Fruit fly (Drosophila melanogaster) whole organism, larva: Measurements from ENCODE around the gene CG31121.

Source experiments
- noc ChIP-seq: fragments of 200-800 bp; sonication (Bioruptor generic); optimal IDR thresholded peaks from 3 replicates; lab custom pipeline; 2019; ENCODE audit warnings: missing biosample characterization, mild to moderate bottlenecking, missing genetic modification characterization, moderate library complexity

The CG31121 gene

DNA sequence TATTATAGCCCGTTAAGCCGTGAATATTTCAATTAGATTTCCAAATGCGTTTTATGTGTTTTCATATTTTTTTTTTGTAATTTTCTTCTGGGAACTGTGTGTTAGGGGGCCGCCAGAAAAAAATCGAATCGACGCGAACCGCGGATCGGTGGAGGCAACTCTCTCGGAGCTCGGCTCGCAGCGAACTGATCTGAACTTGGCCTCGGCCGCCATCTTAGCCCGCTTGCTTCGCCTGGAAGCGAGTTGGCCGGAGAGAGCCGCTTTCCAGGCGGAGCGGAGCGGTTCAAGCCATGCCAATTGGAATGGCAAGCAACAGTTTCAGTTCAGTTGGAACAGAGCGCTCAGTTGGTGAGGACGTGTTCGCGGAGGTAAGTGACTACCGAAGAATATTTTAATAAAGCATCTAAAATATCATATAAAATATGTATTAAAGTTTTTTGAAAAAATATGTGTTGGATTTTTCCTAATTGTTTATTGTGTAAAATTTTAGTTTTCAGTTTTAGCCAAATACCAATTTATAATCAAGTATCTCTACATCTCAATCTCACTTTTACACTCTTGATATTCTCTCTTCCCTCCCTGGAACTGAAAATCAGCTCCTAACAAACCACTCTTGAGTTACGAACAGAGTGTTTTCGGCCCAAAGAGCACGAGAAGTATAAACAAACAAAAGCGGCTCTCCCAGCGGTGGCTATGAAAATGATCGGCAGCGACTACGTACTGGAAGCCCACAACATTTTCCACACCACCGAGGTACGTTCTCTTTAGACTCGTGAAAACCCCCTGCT is at the start of gene CG31121, which contains the start of gene CG11069:
Gene CG31121, minus strand, starts transcription at position 187 of the 788 bp plus-strand sequence.
Gene CG11069, plus strand, starts transcription at position 324 of the 788 bp plus-strand sequence.
- no peak for TF ChIP-seq noc (tag; lab: Kevin White, UChicago)

DNA sequence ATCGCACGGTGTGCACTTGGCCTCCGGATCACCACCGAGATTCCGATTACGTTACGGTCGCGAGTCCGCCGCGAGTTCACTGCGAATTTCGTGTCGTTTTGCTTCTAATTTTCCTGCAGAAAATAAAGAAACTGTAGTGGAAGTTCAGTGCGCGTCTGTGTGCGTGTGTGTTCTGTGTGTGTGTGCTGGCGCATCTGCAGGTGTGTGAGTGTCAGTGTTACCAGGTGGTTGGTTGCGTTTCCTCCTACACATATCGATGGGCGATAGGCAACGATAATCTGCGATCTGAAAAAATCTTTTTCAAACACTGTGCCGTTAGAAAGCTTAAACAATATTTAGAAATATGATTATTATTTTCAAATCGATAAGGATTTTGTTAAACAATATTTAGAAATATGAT is 43.6 kb upstream of the CG31121 start, which contains the start of gene Osbp:
Gene Osbp, minus strand, starts transcription at position 174 of the 400 bp plus-strand sequence.
- peak; percentile 2 for TF ChIP-seq noc (tag; lab: Kevin White, UChicago)

- no peak for TF ChIP-seq noc (tag; lab: Kevin White, UChicago)
Measured at dm6 chr3R:24935758-24936157, 41.4 kb upstream of the CG31121 start.

DNA sequence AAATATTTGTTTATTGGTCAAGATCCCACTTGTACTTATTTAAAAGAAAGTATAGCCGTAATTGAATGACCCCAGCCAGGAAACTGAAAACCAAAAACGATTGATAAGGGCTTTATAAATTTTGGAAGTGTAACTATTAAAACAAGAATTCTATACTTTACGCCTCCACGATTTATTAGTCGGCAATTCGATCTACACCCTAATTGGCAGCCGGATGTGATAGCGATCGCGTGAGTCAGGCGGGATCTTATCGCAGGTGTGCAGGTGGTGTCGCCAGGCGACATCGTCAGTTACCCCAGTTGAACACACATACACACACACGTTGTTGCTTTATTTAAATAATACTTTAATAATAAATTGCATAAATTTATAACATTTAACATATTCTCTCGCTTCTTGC is 40.1 kb upstream of the CG31121 start:
- peak; percentile 14 for TF ChIP-seq noc (tag; lab: Kevin White, UChicago)

DNA sequence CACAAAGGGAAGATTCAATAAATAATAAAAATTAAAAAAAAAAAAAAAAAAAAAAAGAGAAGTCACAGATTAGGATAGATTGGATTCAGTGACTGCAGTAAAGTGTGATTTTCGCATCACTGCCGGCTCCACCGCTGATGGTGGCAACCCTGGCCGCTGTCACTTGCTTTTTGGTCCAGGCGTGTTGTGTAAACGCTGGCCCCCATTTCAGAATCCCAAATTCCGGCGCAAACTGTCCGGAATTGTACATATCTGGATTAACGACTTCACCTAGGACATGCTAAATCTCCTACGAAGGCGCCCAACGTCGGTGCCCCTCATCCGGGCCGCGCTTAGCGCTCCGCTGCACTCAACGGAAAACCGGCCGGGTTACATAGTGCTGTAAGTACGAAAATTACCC is 37.5 kb upstream of the CG31121 start, which contains the start of gene CG11771:
Gene CG11771, plus strand, starts transcription at position 155 of the 400 bp plus-strand sequence.
- no peak for TF ChIP-seq noc (tag; lab: Kevin White, UChicago)

DNA sequence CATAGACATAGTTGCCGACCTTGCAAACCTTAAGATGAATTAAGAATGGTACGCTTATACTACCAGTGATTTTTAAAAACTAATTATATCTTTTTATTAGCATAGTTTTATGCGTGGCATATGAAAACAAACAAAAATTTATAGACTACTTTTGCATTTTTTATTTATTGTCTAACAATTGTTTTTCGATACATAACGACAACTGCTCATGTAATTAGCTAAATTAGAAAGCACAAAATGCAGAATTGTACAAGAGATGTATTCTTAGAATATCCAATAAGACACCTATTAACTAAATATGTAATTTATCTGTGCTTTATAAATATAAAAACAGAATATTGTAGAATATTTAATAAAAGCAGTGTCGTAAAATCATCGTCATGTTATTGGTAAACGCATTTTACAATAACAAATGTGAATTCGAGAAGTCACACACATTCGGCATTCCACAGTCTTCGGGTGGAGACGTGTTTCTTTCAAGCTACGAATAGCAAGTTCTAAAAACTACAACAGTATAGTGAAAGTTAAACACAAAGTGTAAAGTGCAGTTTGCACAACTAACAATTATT is 32.4 kb upstream of the CG31121 start:
- TF ChIP-seq noc (tag; lab: Kevin White, UChicago), result no peak

DNA sequence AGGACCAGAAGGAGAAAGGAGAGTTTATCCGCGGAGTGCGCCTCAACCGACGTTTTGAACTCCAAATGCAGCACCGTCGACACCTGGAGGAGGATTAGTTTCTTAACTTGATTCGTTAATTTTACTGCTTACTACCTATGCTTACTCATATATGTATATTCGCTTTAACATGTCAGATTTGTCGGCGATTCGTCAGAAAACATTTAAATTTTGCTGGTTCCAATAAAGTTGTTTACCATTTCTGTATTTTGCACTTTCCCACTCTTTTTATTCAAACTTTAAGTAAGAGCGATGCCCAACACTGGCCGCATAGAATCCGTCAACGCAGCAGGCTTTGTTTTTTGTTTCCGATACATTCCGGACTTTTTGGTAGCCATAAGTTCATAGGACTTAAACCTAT is 30.5 kb upstream of the CG31121 start, which contains the start of gene Trf4-2:
Gene Trf4-2, plus strand, starts transcription at position 301 of the 400 bp plus-strand sequence.
- TF ChIP-seq noc (tag; lab: Kevin White, UChicago), result no peak

DNA sequence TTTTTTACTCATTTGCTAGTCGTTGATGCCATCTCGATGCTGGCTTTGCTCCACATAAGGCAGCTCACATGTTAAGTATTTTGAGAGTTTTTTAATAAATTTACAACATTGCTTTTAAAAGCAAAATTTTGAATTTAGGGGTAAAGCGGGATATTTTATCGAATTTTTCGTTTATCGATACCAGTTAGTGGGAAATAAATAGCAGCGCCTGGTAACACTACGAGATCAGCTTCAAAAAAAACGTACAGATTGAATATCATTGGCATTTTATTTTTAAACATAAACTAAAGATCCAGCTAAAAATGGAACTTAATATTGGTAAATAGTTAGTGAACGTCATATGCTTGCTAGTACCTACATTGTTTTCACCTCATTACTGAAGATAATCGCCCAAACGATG is 27.9 kb upstream of the CG31121 start, which contains the start of gene Mink:
Gene Mink, plus strand, starts transcription at position 204 of the 400 bp plus-strand sequence.
- TF ChIP-seq noc (tag; lab: Kevin White, UChicago), result no peak

DNA sequence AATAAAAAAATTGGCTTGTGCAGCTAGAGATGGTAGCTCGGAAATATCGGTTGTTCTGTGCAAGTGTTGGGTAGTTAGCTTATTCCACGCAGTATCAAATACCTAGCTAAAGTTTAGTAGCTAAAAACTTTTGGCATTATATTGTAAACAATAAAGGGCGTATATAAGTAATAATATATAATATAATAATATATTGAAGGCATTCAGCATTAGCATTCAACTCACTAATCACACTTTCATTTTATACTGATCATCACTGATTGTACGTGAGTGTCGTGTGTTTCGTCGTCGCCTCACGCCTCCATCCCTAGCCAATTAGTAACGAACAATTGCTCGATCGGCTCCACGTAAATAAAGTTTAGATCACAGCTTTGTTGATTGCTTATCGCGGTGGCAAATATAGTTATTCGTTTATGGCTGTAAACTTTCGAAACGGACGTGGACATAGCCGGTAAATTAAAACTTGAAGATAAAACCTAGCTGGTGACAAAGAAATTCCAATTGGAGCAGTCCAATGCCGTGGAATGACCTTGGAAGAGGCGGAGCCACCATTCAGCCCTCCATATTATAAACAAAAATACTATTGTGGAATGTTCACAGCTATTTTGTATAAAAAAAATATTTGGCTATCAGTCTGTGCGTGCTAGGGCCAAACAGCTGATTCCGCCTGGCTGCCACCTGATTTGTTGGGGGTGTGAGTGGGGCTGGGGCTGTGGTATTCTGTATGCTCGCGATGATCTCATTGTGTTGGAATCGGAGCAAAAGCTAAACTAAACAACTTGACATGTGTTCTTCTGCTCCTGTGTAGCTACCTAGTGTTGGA is 23.6 kb upstream of the CG31121 start, which contains the start of the genes PIG-S, sud1 and CG11168:
Gene PIG-S, minus strand, starts transcription at position 51 of the 823 bp plus-strand sequence.
Gene sud1, minus strand, starts transcription at position 51 of the 823 bp plus-strand sequence.
Gene CG11168, plus strand, starts transcription at position 293 of the 823 bp plus-strand sequence.
- peak; percentile 50 for TF ChIP-seq noc (tag; lab: Kevin White, UChicago)

DNA sequence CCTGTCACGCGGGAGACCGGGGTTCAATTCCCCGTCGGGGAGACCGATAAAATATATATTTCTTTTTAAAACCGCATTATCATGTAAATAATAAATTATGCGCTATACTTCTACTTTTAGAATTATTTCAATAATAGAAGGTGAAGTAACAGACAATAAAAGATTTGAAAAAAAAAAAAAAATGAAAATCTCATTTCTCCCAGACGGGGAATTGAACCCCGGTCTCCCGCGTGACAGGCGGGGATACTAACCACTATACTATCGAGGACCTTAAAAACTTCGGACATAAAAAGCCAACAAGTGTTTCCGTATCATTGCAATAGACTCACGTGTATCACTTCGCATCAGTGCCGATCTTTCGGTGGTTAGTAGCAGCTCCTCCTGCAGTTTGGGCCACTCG is 20.5 kb upstream of the CG31121 start:
- TF ChIP-seq noc (tag; lab: Kevin White, UChicago), result no peak

- no peak for TF ChIP-seq noc (tag; lab: Kevin White, UChicago)
Measured at dm6 chr3R:24910097-24910496, 15.7 kb upstream of the CG31121 start.

DNA sequence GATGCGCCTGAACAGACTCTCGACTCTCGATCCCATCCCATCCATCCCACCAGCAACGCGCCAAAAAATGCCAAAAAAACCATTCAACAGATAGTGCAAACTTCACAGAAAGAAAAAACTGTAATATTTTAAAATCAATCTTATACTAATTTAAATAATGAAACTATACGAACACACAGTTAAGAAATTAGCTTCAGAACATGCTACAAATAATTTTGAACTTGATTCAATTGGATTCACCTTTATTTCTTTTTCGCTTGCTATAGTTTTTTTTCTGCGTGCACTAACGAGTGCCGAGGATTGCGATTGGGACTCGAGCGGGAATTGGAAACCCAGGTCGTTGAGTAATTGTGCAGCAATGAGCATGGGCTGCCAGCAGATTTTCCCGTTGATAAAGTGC is 13.6 kb upstream of the CG31121 start:
- no peak for TF ChIP-seq noc (tag; lab: Kevin White, UChicago)

DNA sequence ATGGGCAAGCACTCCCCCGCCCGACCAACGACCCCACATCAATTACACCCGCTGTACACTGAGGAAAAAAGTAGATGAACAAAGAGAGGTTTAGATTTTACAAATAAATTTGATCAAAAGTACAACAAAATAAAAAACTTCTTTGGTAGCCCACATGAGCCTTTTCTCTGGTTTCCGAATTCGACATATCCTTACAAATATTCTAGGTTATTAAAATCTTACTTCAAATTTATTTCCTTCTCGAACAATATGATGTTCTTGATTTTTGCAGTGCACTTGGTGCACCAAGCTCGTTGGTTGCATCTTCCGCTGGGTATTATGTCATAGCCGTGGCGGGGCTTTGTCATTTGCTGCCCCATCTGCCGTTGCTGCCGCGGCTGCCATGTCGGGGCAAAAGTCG is 12.2 kb upstream of the CG31121 start:
- TF ChIP-seq noc (tag; lab: Kevin White, UChicago), result no peak

- TF ChIP-seq noc (tag; lab: Kevin White, UChicago), result no peak
Measured at dm6 chr3R:24905959-24906634, 11.7 kb upstream of the CG31121 start, which contains the start of gene CG13643. Gene CG13643 (minus strand): TSS chr3R:24906004.

DNA sequence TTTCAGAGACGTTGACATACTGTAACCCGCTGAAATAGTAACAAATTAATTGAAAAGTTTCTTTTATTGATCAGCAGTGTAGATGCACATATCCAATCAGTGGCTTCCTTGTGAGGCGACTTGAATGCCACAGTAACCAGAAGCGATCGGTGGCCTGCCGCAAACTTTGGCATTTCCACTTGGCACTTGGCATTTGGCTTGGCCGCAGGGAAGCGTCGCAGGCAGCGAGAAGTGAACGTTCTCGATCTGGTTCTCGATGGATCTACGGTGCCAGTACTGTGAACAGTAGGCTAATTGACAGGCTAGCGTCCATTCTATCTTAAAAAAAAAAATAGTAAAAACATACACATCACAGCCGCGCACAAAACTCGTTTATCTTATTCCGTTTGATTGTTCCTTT is 6.4 kb upstream of the CG31121 start, which contains the start of gene CG10845:
Gene CG10845, plus strand, starts transcription at position 301 of the 400 bp plus-strand sequence.
- no peak for TF ChIP-seq noc (tag; lab: Kevin White, UChicago)
